Worm (Caenorhabditis elegans) whole organism, L3 larva: ENCODE results near the gene C13A2.10.

ENCODE experiments used
- R02D3.7 ChIP-seq: fragments of 150-350 bp; optimal IDR thresholded peaks from 2 replicates; lab custom pipeline; 2014; ENCODE audit warnings: missing biosample characterization, missing genetic modification characterization
- ZK546.5 ChIP-seq: sonication (generic microtip); optimal IDR thresholded peaks from 2 replicates; lab custom pipeline; 2017; ENCODE audit warnings: missing biosample characterization, missing genetic modification characterization
- aly-2 ChIP-seq: fragments of 150-350 bp; optimal IDR thresholded peaks from 2 replicates; lab custom pipeline; 2014; ENCODE audit warnings: missing biosample characterization, missing genetic modification characterization
- ama-1 ChIP-seq: fragments of 150-350 bp; optimal IDR thresholded peaks from 2 replicates; lab custom pipeline; 2018
- ceh-16 ChIP-seq: sonication (generic microtip); optimal IDR thresholded peaks from 2 replicates; lab custom pipeline; 2017; ENCODE audit warnings: missing biosample characterization, missing genetic modification characterization
- ceh-28 ChIP-seq: fragments of 150-350 bp; optimal IDR thresholded peaks from 2 replicates; lab custom pipeline; 2014; ENCODE audit warnings: missing biosample characterization, missing genetic modification reagents, missing genetic modification characterization
- ceh-82 ChIP-seq: fragments of 150-350 bp; optimal IDR thresholded peaks from 2 replicates; lab custom pipeline; 2014; ENCODE audit warnings: missing biosample characterization, missing genetic modification characterization
- ceh-9 ChIP-seq: sonication (generic microtip); optimal IDR thresholded peaks from 2 replicates; lab custom pipeline; 2018; ENCODE audit warnings: missing biosample characterization, missing genetic modification characterization
- daf-12 ChIP-seq: fragments of 150-350 bp; optimal IDR thresholded peaks from 2 replicates; lab custom pipeline; 2014; ENCODE audit warnings: missing biosample characterization, missing genetic modification reagents, missing genetic modification characterization
- egl-27 ChIP-seq: sonication (generic microtip); optimal IDR thresholded peaks from 4 replicates; lab custom pipeline; 2017; ENCODE audit warnings: missing biosample characterization, missing genetic modification reagents, missing genetic modification characterization
- egl-5 ChIP-seq: fragments of 150-350 bp; optimal IDR thresholded peaks from 2 replicates; lab custom pipeline; 2017; ENCODE audit warnings: missing biosample characterization, missing genetic modification reagents, missing genetic modification characterization, inconsistent platforms
- elt-1 ChIP-seq: fragments of 150-350 bp; optimal IDR thresholded peaks from 2 replicates; lab custom pipeline; 2014; ENCODE audit warnings: missing biosample characterization, missing genetic modification characterization
- elt-2 ChIP-seq: sonication (generic microtip); optimal IDR thresholded peaks from 2 replicates; lab custom pipeline; 2016; ENCODE audit warnings: missing genetic modification reagents, mild to moderate bottlenecking, missing genetic modification characterization, missing compliant biosample characterization
- elt-3 ChIP-seq, 3 experiments: fragments of 150-350 bp in 1 of 3; sonication (generic microtip) in 2 of 3; optimal IDR thresholded peaks; 2 replicates in 2 of 3; 4 replicates in 1 of 3; lab custom pipeline; 2014 to 2017; ENCODE audit warnings: missing biosample characterization in 3 of 3, missing genetic modification characterization in 3 of 3
- eor-1 ChIP-seq, 2 experiments: fragments of 150-350 bp; optimal IDR thresholded peaks; 2 replicates each; lab custom pipeline; 2014 to 2018; ENCODE audit warnings: missing biosample characterization in 2 of 2, missing genetic modification characterization in 2 of 2
- fkh-10 ChIP-seq: sonication (generic microtip); optimal IDR thresholded peaks from 2 replicates; lab custom pipeline; 2017; ENCODE audit warnings: missing biosample characterization, missing genetic modification reagents, missing genetic modification characterization
- fkh-2 ChIP-seq: fragments of 150-350 bp; optimal IDR thresholded peaks from 2 replicates; lab custom pipeline; 2014; ENCODE audit warnings: missing biosample characterization, missing genetic modification reagents, missing genetic modification characterization
- fos-1 ChIP-seq: fragments of 150-350 bp; optimal IDR thresholded peaks from 2 replicates; lab custom pipeline; 2014; ENCODE audit warnings: missing biosample characterization, missing genetic modification characterization
- hmg-11 ChIP-seq: sonication (generic microtip); optimal IDR thresholded peaks from 2 replicates; lab custom pipeline; 2016; ENCODE audit warnings: missing genetic modification characterization, missing compliant biosample characterization
- jun-1 ChIP-seq: fragments of 150-350 bp; optimal IDR thresholded peaks from 2 replicates; lab custom pipeline; 2014; ENCODE audit warnings: missing biosample characterization, missing genetic modification reagents, missing genetic modification characterization
- lin-15B ChIP-seq: fragments of 150-350 bp; optimal IDR thresholded peaks from 2 replicates; lab custom pipeline; 2014; ENCODE audit warnings: missing biosample characterization, missing genetic modification characterization
- lin-39 ChIP-seq: fragments of 150-350 bp; optimal IDR thresholded peaks from 2 replicates; lab custom pipeline; 2018; ENCODE audit warnings: missing biosample characterization, missing genetic modification reagents, missing genetic modification characterization
- lsy-12 ChIP-seq: sonication (generic microtip); optimal IDR thresholded peaks from 2 replicates; lab custom pipeline; 2016; ENCODE audit warnings: mild to moderate bottlenecking, missing genetic modification characterization, missing compliant biosample characterization
- mdl-1 ChIP-seq: fragments of 150-350 bp; optimal IDR thresholded peaks from 2 replicates; lab custom pipeline; 2014; ENCODE audit warnings: missing biosample characterization, missing genetic modification characterization
- mml-1 ChIP-seq: fragments of 150-350 bp; sonication (generic microtip); optimal IDR thresholded peaks from 3 replicates; lab custom pipeline; 2014; ENCODE audit warnings: missing biosample characterization, missing genetic modification characterization
- nfya-1 ChIP-seq: sonication (generic microtip); optimal IDR thresholded peaks from 2 replicates; lab custom pipeline; 2017; ENCODE audit warnings: missing genetic modification characterization, mild to moderate bottlenecking, missing compliant biosample characterization, antibody characterized with exemption, moderate library complexity; ENCODE audit not compliant: insufficient read depth
- nhr-11 ChIP-seq: fragments of 150-350 bp; optimal IDR thresholded peaks from 2 replicates; lab custom pipeline; 2014; ENCODE audit warnings: missing biosample characterization, missing genetic modification characterization
- nhr-12 ChIP-seq: fragments of 150-350 bp; optimal IDR thresholded peaks from 2 replicates; lab custom pipeline; 2014; ENCODE audit warnings: missing biosample characterization, missing genetic modification characterization
- nhr-23 ChIP-seq: fragments of 150-350 bp; optimal IDR thresholded peaks from 2 replicates; lab custom pipeline; 2014; ENCODE audit warnings: missing biosample characterization, missing genetic modification reagents, missing genetic modification characterization
- nhr-237 ChIP-seq: fragments of 150-350 bp; optimal IDR thresholded peaks from 2 replicates; lab custom pipeline; 2014; ENCODE audit warnings: missing biosample characterization, missing genetic modification characterization
- nhr-25 ChIP-seq: sonication (generic microtip); optimal IDR thresholded peaks from 2 replicates; lab custom pipeline; 2017; ENCODE audit warnings: missing biosample characterization, missing genetic modification characterization
- nhr-28 ChIP-seq: fragments of 150-350 bp; optimal IDR thresholded peaks from 2 replicates; lab custom pipeline; 2014; ENCODE audit warnings: missing biosample characterization, missing genetic modification characterization
- nhr-43 ChIP-seq: sonication (generic microtip); optimal IDR thresholded peaks from 2 replicates; lab custom pipeline; 2016; ENCODE audit warnings: mild to moderate bottlenecking, missing genetic modification characterization, missing compliant biosample characterization; ENCODE audit not compliant: poor library complexity, severe bottlenecking
- nhr-67 ChIP-seq: fragments of 150-350 bp; optimal IDR thresholded peaks from 2 replicates; lab custom pipeline; 2014; ENCODE audit warnings: missing biosample characterization, missing genetic modification characterization
- nhr-76 ChIP-seq: fragments of 150-350 bp; sonication (generic microtip); optimal IDR thresholded peaks from 5 replicates; lab custom pipeline; 2014; ENCODE audit warnings: missing biosample characterization, missing genetic modification characterization
- nhr-77 ChIP-seq: fragments of 150-350 bp; optimal IDR thresholded peaks from 2 replicates; lab custom pipeline; 2014; ENCODE audit warnings: missing biosample characterization, missing genetic modification characterization
- pha-4 ChIP-seq: fragments of 150-350 bp; optimal IDR thresholded peaks from 2 replicates; lab custom pipeline; 2014; ENCODE audit warnings: missing biosample characterization, missing genetic modification reagents, missing genetic modification characterization
- pqm-1 ChIP-seq: fragments of 150-350 bp; optimal IDR thresholded peaks from 2 replicates; lab custom pipeline; 2017; ENCODE audit warnings: missing biosample characterization, missing genetic modification characterization, inconsistent platforms
- sea-2 ChIP-seq: fragments of 150-350 bp; sonication (generic microtip); optimal IDR thresholded peaks from 4 replicates; lab custom pipeline; 2014; ENCODE audit warnings: missing biosample characterization, missing genetic modification reagents, missing genetic modification characterization
- skn-1 ChIP-seq: fragments of 150-350 bp; optimal IDR thresholded peaks from 2 replicates; lab custom pipeline; 2014; ENCODE audit warnings: missing biosample characterization, missing genetic modification characterization
- snpc-4 ChIP-seq: fragments of 150-350 bp; optimal IDR thresholded peaks from 2 replicates; lab custom pipeline; 2014; ENCODE audit warnings: missing biosample characterization, missing genetic modification characterization
- tbx-2 ChIP-seq: sonication (generic microtip); optimal IDR thresholded peaks from 2 replicates; lab custom pipeline; 2016; ENCODE audit warnings: mild to moderate bottlenecking, missing genetic modification characterization, missing compliant biosample characterization
- unc-39 ChIP-seq: sonication (generic microtip); optimal IDR thresholded peaks from 4 replicates; lab custom pipeline; 2017; ENCODE audit warnings: missing biosample characterization, missing genetic modification characterization
- unc-62 ChIP-seq: fragments of 150-350 bp; sonication (generic microtip); optimal IDR thresholded peaks from 4 replicates; lab custom pipeline; 2014; ENCODE audit warnings: missing biosample characterization, missing genetic modification reagents, missing genetic modification characterization
- zag-1 ChIP-seq: fragments of 150-350 bp; optimal IDR thresholded peaks from 2 replicates; lab custom pipeline; 2014; ENCODE audit warnings: missing biosample characterization, missing genetic modification characterization
- ztf-11 ChIP-seq: fragments of 150-350 bp; optimal IDR thresholded peaks from 2 replicates; lab custom pipeline; 2014; ENCODE audit warnings: missing biosample characterization, missing genetic modification characterization
- ztf-4 ChIP-seq: fragments of 150-350 bp; optimal IDR thresholded peaks from 2 replicates; lab custom pipeline; 2014; ENCODE audit warnings: missing biosample characterization, missing genetic modification characterization

Gene C13A2.10

DNA sequence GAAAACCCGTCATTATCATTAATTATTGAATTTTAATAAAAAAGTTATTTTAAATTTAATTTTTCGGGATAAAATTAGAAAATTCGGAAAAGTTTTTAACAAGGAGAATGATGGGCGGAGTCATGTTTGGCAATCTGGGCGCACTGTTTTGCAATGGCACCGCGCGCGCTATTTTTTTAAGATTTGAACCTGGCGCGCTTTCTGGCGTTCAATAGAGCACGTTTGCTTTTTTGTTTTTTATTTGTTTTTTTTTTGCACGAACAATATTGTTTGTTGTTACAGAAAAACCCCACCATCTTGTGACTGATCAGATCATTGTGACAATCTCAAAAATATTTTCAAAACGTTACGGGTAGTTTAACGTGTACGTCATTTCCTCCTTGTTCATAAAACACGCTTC, 37.8 kb downstream of the C13A2.10 start, which contains the start of gene hyls-1:
TSS of gene hyls-1 (plus strand) at position 249 of the 400 bp plus-strand sequence.
- TF ChIP-seq elt-3 (tag; optimal IDR thresholded peaks at IDR 0.05; lab: Kevin White, UChicago) (no peak), nhr-76 (tag; lab: Kevin White, UChicago) (no peak), unc-62 (GFP tag; lab: Kevin White, UChicago) (no peak), ZK546.5 (tag; lab: Kevin White, UChicago) (no peak), ceh-9 (no peak), ceh-82 (peak; percentile 57), tbx-2 (tag; lab: Kevin White, UChicago) (no peak), mml-1 (tag; lab: Kevin White, UChicago) (no peak), sea-2 (GFP tag; lab: Kevin White, UChicago) (no peak), nhr-11 (no peak), snpc-4 (tag; lab: Kevin White, UChicago) (peak; percentile 57), pqm-1 (peak; percentile 31), R02D3.7 (tag; lab: Kevin White, UChicago) (peak; percentile 69), unc-39 (tag; lab: Kevin White, UChicago) (no peak), ceh-28 (tag; lab: Kevin White, UChicago) (peak; percentile 65), ama-1 (lab: Kevin White, UChicago) (peak; percentile 32), fkh-10 (GFP tag; lab: Kevin White, UChicago) (no peak), nhr-67 (no peak), nhr-237 (tag; lab: Kevin White, UChicago) (no peak), hmg-11 (tag; lab: Kevin White, UChicago) (peak; percentile 86), nhr-12 (tag; lab: Kevin White, UChicago) (no peak), lin-39 (tag; lab: Kevin White, UChicago) (peak; percentile 56), aly-2 (tag; lab: Kevin White, UChicago) (no peak), nhr-23 (peak; percentile 94), fos-1 (tag; lab: Kevin White, UChicago) (no peak), skn-1 (tag; lab: Kevin White, UChicago) (peak; percentile 37), ztf-11 (tag; lab: Kevin White, UChicago) (no peak), jun-1 (no peak), ceh-16 (tag; lab: Kevin White, UChicago) (no peak), fkh-2 (no peak), zag-1 (tag; lab: Kevin White, UChicago) (no peak), nhr-28 (no peak), pha-4 (peak; percentile 96), nhr-77 (tag; lab: Kevin White, UChicago) (no peak), egl-27 (tag; lab: Kevin White, UChicago) (no peak), elt-2 (tag; lab: Kevin White, UChicago) (peak; percentile 51), nhr-43 (tag; lab: Kevin White, UChicago) (peak; percentile 92), eor-1 (tag; optimal IDR thresholded peaks at IDR 0.05; lab: Kevin White, UChicago) (no peak), ztf-4 (tag; lab: Kevin White, UChicago) (no peak), elt-1 (tag; lab: Kevin White, UChicago) (no peak), daf-12 (tag; lab: Kevin White, UChicago) (no peak), egl-5 (tag; lab: Kevin White, UChicago) (peak; percentile 95), mdl-1 (no peak), lin-15B (peak; percentile 92), nfya-1 (peak; percentile 91), nhr-25 (tag; lab: Kevin White, UChicago) (peak; percentile 80), lsy-12 (tag; lab: Kevin White, UChicago) (no peak)

DNA sequence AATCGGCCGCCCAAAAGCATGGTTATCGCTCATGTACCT, 38.0 kb downstream of the C13A2.10 start, which contains the start of gene hpo-9:
TSS of gene hpo-9 (minus strand) at position 37 of the 39 bp plus-strand sequence.
- TF ChIP-seq daf-12 (tag; lab: Kevin White, UChicago) (no peak), elt-2 (tag; lab: Kevin White, UChicago) (no peak), R02D3.7 (tag; lab: Kevin White, UChicago) (no peak), lsy-12 (tag; lab: Kevin White, UChicago) (no peak)
